Worm (Caenorhabditis elegans): Measurements from ENCODE around the gene nhr-30.

Gene nhr-30

ce11 chrV:9079965-9080432 lies 35.0 kb downstream of the nhr-30 start (continued):
- TF ChIP-seq ccch-3 (GFP tag; optimal IDR thresholded peaks at IDR 0.05): no peak
- TF ChIP-seq nhr-27 (tag; optimal IDR thresholded peaks at IDR 0.05): no peak
- TF ChIP-seq nhr-90 (tag; optimal IDR thresholded peaks at IDR 0.05): peak; percentile 54
- TF ChIP-seq let-526 (GFP tag; IDR thresholded peaks at IDR 0.05): peak; percentile 4; the same call in 1 of the 2 replicates
- no peak for TF ChIP-seq F49E8.2 (tag; optimal IDR thresholded peaks at IDR 0.05; ENCODE audit: insufficient read depth)
- no peak for TF ChIP-seq hlh-12 (tag; optimal IDR thresholded peaks at IDR 0.05)
- no peak for TF ChIP-seq ceh-40 (GFP tag; IDR thresholded peaks at IDR 0.05)
- TF ChIP-seq madf-3 (GFP tag; IDR thresholded peaks at IDR 0.05): no peak
- TF ChIP-seq B0035.1 (tag; optimal IDR thresholded peaks at IDR 0.05): no peak
- no peak for TF ChIP-seq bed-2 (GFP tag; IDR thresholded peaks at IDR 0.05)
- no peak for TF ChIP-seq repo-1 (tag; optimal IDR thresholded peaks at IDR 0.05)
- TF ChIP-seq attf-5 (GFP tag; optimal IDR thresholded peaks at IDR 0.05): peak; percentile 4
- no peak for TF ChIP-seq F10E7.11 (tag; optimal IDR thresholded peaks at IDR 0.05)
- TF ChIP-seq Y79H2A.3 (GFP tag; conservative IDR thresholded peaks at IDR 0.05): no peak
- TF ChIP-seq nfya-2 (GFP tag; IDR thresholded peaks at IDR 0.05): no peak
- TF ChIP-seq D2030.7 (GFP tag; IDR thresholded peaks at IDR 0.05): no peak
- no peak for TF ChIP-seq sdz-38 (tag; optimal IDR thresholded peaks at IDR 0.05)
- no peak for TF ChIP-seq hsf-1 (GFP tag; IDR thresholded peaks at IDR 0.05)
- TF ChIP-seq egl-44 (GFP tag; IDR thresholded peaks at IDR 0.05): peak; percentile 79
- no peak for TF ChIP-seq ceh-91 (GFP tag; IDR thresholded peaks at IDR 0.05)
- no peak for TF ChIP-seq sea-2 (GFP tag; IDR thresholded peaks at IDR 0.05)
- no peak for TF ChIP-seq ztf-26 (tag; optimal IDR thresholded peaks at IDR 0.05)
- TF ChIP-seq ztf-28 (GFP tag; IDR thresholded peaks at IDR 0.05): no peak
- TF ChIP-seq hmg-20 (GFP tag; IDR thresholded peaks at IDR 0.05): no peak
- TF ChIP-seq die-1 (tag; optimal IDR thresholded peaks at IDR 0.05): no peak
- no peak for TF ChIP-seq sptf-2 (GFP tag; optimal IDR thresholded peaks at IDR 0.05)
- TF ChIP-seq ztf-18 (tag; optimal IDR thresholded peaks at IDR 0.05): no peak
- TF ChIP-seq ztf-22 (GFP tag; optimal IDR thresholded peaks at IDR 0.05): peak; percentile 87
- TF ChIP-seq dox-1 (GFP tag; IDR thresholded peaks at IDR 0.05): peak; percentile 69; the same call in 1 of the 2 replicates
- TF ChIP-seq chd-7 (tag; optimal IDR thresholded peaks at IDR 0.05): peak; percentile 47
- peak; percentile 60 for TF ChIP-seq nfyb-1 (GFP tag; IDR thresholded peaks at IDR 0.05)
- TF ChIP-seq fkh-3 (tag; optimal IDR thresholded peaks at IDR 0.05): no peak
- no peak for TF ChIP-seq bed-1 (GFP tag; IDR thresholded peaks at IDR 0.05)
- TF ChIP-seq T07F8.4 (tag; optimal IDR thresholded peaks at IDR 0.05): no peak
- TF ChIP-seq mel-28 (tag; optimal IDR thresholded peaks at IDR 0.05; ENCODE audit: borderline replicate concordance): no peak
- no peak for TF ChIP-seq efl-1 (GFP tag; optimal IDR thresholded peaks at IDR 0.05)
- TF ChIP-seq rcor-1 (GFP tag; IDR thresholded peaks at IDR 0.05): no peak
- TF ChIP-seq F33H1.4 (GFP tag; IDR thresholded peaks at IDR 0.05): no peak
- TF ChIP-seq Y53G8AR.9 (GFP tag; conservative IDR thresholded peaks at IDR 0.05): no peak; the same call in 1 of the 2 replicates
- TF ChIP-seq him-1 (tag; optimal IDR thresholded peaks at IDR 0.05): no peak
- peak; percentile 22; the same call in 1 of the 2 replicates for TF ChIP-seq cebp-1 (GFP tag; IDR thresholded peaks at IDR 0.05)
- TF ChIP-seq cebp-1 (tag; optimal IDR thresholded peaks at IDR 0.05): peak; percentile 68
- TF ChIP-seq let-607 (tag; optimal IDR thresholded peaks at IDR 0.05): peak; percentile 53 to 74
- no peak for TF ChIP-seq K11D2.4 (GFP tag; IDR thresholded peaks at IDR 0.05)
- TF ChIP-seq F23B12.7 (tag; optimal IDR thresholded peaks at IDR 0.05; ENCODE audit: insufficient read depth): no peak
- TF ChIP-seq hlh-26 (GFP tag; conservative IDR thresholded peaks at IDR 0.05): no peak
- TF ChIP-seq hmg-1.2 (GFP tag; IDR thresholded peaks at IDR 0.05): no peak
- no peak for TF ChIP-seq athp-1 (tag; optimal IDR thresholded peaks at IDR 0.05)
- no peak for TF ChIP-seq K12H6.12 (tag; optimal IDR thresholded peaks at IDR 0.05)
